Fruit fly (Drosophila melanogaster) whole organism, embryonic: ENCODE measurements around the gene CG32708.

Experiments
- Asciz ChIP-seq: fragments of 200-800 bp; sonication (Bioruptor generic); optimal IDR thresholded peaks from 2 replicates; lab custom pipeline; 2017; ENCODE audit warnings: missing biosample characterization, mild to moderate bottlenecking, missing genetic modification characterization, missing genetic modification reagents
- Bdp1 ChIP-seq: fragments of 200-800 bp; sonication (Bioruptor generic); optimal IDR thresholded peaks from 3 replicates; lab custom pipeline; 2016; ENCODE audit warnings: missing biosample characterization, missing genetic modification characterization
- CG10147 ChIP-seq: fragments of 200-800 bp; sonication (Bioruptor generic); optimal IDR thresholded peaks from 2 replicates; lab custom pipeline; 2019; ENCODE audit warnings: missing biosample characterization, mild to moderate bottlenecking, missing genetic modification characterization, moderate library complexity
- CG15601 ChIP-seq: fragments of 200-800 bp; sonication (Bioruptor generic); optimal IDR thresholded peaks from 3 replicates; lab custom pipeline; 2019; ENCODE audit warnings: missing biosample characterization, mild to moderate bottlenecking, missing genetic modification characterization, moderate library complexity
- CG17186 ChIP-seq: fragments of 200-800 bp; sonication (Bioruptor generic); optimal IDR thresholded peaks from 3 replicates; lab custom pipeline; 2017; ENCODE audit warnings: missing biosample characterization, missing genetic modification reagents, missing genetic modification characterization
- CG17361 ChIP-seq: fragments of 200-800 bp; sonication (Bioruptor generic); IDR thresholded peaks from 3 replicates; pipeline ENCODE4 v1.3.6; 2022; ENCODE audit warnings: missing biosample characterization, missing genetic modification characterization
- CG17612 ChIP-seq: fragments of 200-800 bp; sonication (Bioruptor generic); IDR thresholded peaks from 2 replicates; pipeline ENCODE4 v1.3.6; 2022; ENCODE audit warnings: missing biosample characterization, missing genetic modification characterization
- CG1832 ChIP-seq: fragments of 200-800 bp; sonication (Bioruptor generic); optimal IDR thresholded peaks from 2 replicates; lab custom pipeline; 2017; ENCODE audit warnings: missing biosample characterization, mild to moderate bottlenecking, missing genetic modification characterization, inconsistent platforms
- CG2889 ChIP-seq: fragments of 200-800 bp; sonication (Bioruptor generic); IDR thresholded peaks from 3 replicates; pipeline ENCODE4 v1.3.6; 2022; ENCODE audit warnings: missing biosample characterization, missing genetic modification characterization
- CG31224 ChIP-seq: fragments of 200-800 bp; sonication (Bioruptor generic); IDR thresholded peaks from 2 replicates; pipeline ENCODE4 v1.3.6; 2022; ENCODE audit warnings: missing biosample characterization, missing genetic modification characterization
- CG31365 ChIP-seq: fragments of 200-800 bp; sonication (Bioruptor generic); optimal IDR thresholded peaks from 2 replicates; lab custom pipeline; 2018; ENCODE audit warnings: missing biosample characterization, mild to moderate bottlenecking, missing genetic modification characterization
- CG32767 ChIP-seq: fragments of 200-800 bp; sonication (Bioruptor generic); IDR thresholded peaks from 2 replicates; pipeline ENCODE4 v1.3.6; 2022; ENCODE audit warnings: missing biosample characterization, missing genetic modification characterization
- CG32772 ChIP-seq: fragments of 200-800 bp; sonication (Bioruptor generic); IDR thresholded peaks from 2 replicates; pipeline ENCODE4 v1.3.6; 2022; ENCODE audit warnings: missing biosample characterization, missing genetic modification characterization
- CG42726 ChIP-seq: fragments of 200-800 bp; sonication (Bioruptor generic); IDR thresholded peaks from 2 replicates; pipeline ENCODE4 v1.3.6; 2022; ENCODE audit warnings: missing biosample characterization, missing genetic modification characterization; ENCODE audit not compliant: partially characterized antibody
- CG43689 ChIP-seq: fragments of 200-800 bp; sonication (Bioruptor generic); IDR thresholded peaks from 2 replicates; pipeline ENCODE4 v1.3.6; 2022; ENCODE audit warnings: missing biosample characterization, missing genetic modification characterization
- CG4617 ChIP-seq: fragments of 200-800 bp; sonication (Bioruptor generic); optimal IDR thresholded peaks from 3 replicates; lab custom pipeline; 2016; ENCODE audit warnings: missing biosample characterization, missing genetic modification characterization, borderline replicate concordance
- CG5953 ChIP-seq: fragments of 200-800 bp; sonication (Bioruptor generic); IDR thresholded peaks from 2 replicates; pipeline ENCODE4 v1.3.6; 2022; ENCODE audit warnings: missing biosample characterization, missing genetic modification characterization
- CG8290 ChIP-seq, 3 experiments: fragments of 200-800 bp; sonication (Bioruptor generic); optimal IDR thresholded peaks; 2 replicates each; lab custom pipeline; 2016 to 2019; ENCODE audit warnings: missing biosample characterization in 3 of 3, missing genetic modification characterization in 3 of 3, mild to moderate bottlenecking in 2 of 3, moderate library complexity in 1 of 3
- CG8478 ChIP-seq: fragments of >200 bp; optimal IDR thresholded peaks from 2 replicates; lab custom pipeline; 2018
- Camta ChIP-seq: fragments of 200-800 bp; sonication (Bioruptor generic); optimal IDR thresholded peaks from 2 replicates; lab custom pipeline; 2016; ENCODE audit warnings: missing biosample characterization, missing genetic modification characterization
- Dip2 ChIP-seq: fragments of 200-800 bp; sonication (Bioruptor generic); IDR thresholded peaks from 2 replicates; pipeline ENCODE4 v1.3.6; 2022; ENCODE audit warnings: missing biosample characterization, missing genetic modification characterization
- Doc2 ChIP-seq: fragments of 200-800 bp; sonication (Bioruptor generic); IDR thresholded peaks from 2 replicates; pipeline ENCODE4 v1.3.6; 2022; ENCODE audit warnings: missing biosample characterization, missing genetic modification characterization
- Doc3 ChIP-seq: fragments of 200-800 bp; sonication (Bioruptor generic); IDR thresholded peaks from 3 replicates; pipeline ENCODE4 v1.3.6; 2022; ENCODE audit warnings: missing biosample characterization, missing genetic modification characterization; ENCODE audit not compliant: partially characterized antibody
- Dp ChIP-seq: fragments of 200-800 bp; sonication (Bioruptor generic); optimal IDR thresholded peaks from 2 replicates; lab custom pipeline; 2018; ENCODE audit warnings: missing biosample characterization, mild to moderate bottlenecking, missing genetic modification characterization, moderate library complexity
- E2f2 ChIP-seq: fragments of 200-800 bp; sonication (Bioruptor generic); IDR thresholded peaks from 2 replicates; pipeline ENCODE4 v1.3.6; 2022; ENCODE audit warnings: missing biosample characterization, missing genetic modification characterization
- Ets97D ChIP-seq: fragments of 200-800 bp; sonication (Bioruptor generic); optimal IDR thresholded peaks from 3 replicates; lab custom pipeline; 2016; ENCODE audit warnings: missing biosample characterization, missing genetic modification characterization
- GATAe ChIP-seq: fragments of 200-800 bp; sonication (Bioruptor generic); conservative IDR thresholded peaks from 2 replicates; pipeline ENCODE4 v1.3.6; 2022; ENCODE audit warnings: missing biosample characterization, missing genetic modification characterization
- Gug ChIP-seq: fragments of 200-800 bp; sonication (Bioruptor generic); IDR thresholded peaks from 4 replicates; pipeline ENCODE4 v1.3.6; 2022; ENCODE audit warnings: missing biosample characterization, missing genetic modification characterization
- Ravus ChIP-seq: fragments of 200-800 bp; sonication (Bioruptor generic); IDR thresholded peaks from 2 replicates; pipeline ENCODE4 v1.3.6; 2022; ENCODE audit warnings: missing biosample characterization, missing genetic modification characterization
- Rfx ChIP-seq: fragments of 200-800 bp; sonication (Bioruptor generic); IDR thresholded peaks from 2 replicates; pipeline ENCODE4 v1.3.6; 2022; ENCODE audit warnings: missing biosample characterization, missing genetic modification characterization
- Rx ChIP-seq: fragments of 200-800 bp; sonication (Bioruptor generic); IDR thresholded peaks from 2 replicates; pipeline ENCODE4 v1.3.6; 2022; ENCODE audit warnings: missing biosample characterization, missing genetic modification characterization
- Sry-β ChIP-seq: fragments of 200-800 bp; sonication (Bioruptor generic); optimal IDR thresholded peaks from 2 replicates; lab custom pipeline; 2018; ENCODE audit warnings: missing biosample characterization, mild to moderate bottlenecking, missing genetic modification characterization, moderate library complexity
- Xrp1 ChIP-seq: fragments of 200-800 bp; sonication (Bioruptor generic); IDR thresholded peaks from 2 replicates; pipeline ENCODE4 v1.3.6; 2022; ENCODE audit warnings: missing biosample characterization, missing genetic modification characterization
- aop ChIP-seq: fragments of 200-800 bp; sonication (Bioruptor generic); IDR thresholded peaks from 2 replicates; pipeline ENCODE4 v1.3.6; 2022; ENCODE audit warnings: missing biosample characterization, missing genetic modification characterization
- btn ChIP-seq: fragments of 200-800 bp; sonication (Bioruptor generic); optimal IDR thresholded peaks from 2 replicates; lab custom pipeline; 2016; ENCODE audit warnings: missing biosample characterization, missing genetic modification characterization
- cg ChIP-seq: fragments of 200-800 bp; sonication (Bioruptor generic); optimal IDR thresholded peaks from 3 replicates; lab custom pipeline; 2019; ENCODE audit warnings: missing biosample characterization, mild to moderate bottlenecking, missing genetic modification characterization, moderate library complexity
- croc ChIP-seq: fragments of 200-800 bp; sonication (Bioruptor generic); conservative IDR thresholded peaks from 3 replicates; pipeline ENCODE4 v1.3.6; 2022; ENCODE audit warnings: missing biosample characterization, missing genetic modification characterization
- ems ChIP-seq: fragments of 200-800 bp; sonication (Bioruptor generic); optimal IDR thresholded peaks from 3 replicates; lab custom pipeline; 2016; ENCODE audit warnings: missing biosample characterization, missing genetic modification characterization
- esg ChIP-seq: fragments of 200-800 bp; sonication (Bioruptor generic); conservative IDR thresholded peaks from 2 replicates; pipeline ENCODE4 v1.3.6; 2022; ENCODE audit warnings: missing biosample characterization, missing genetic modification characterization
- gce ChIP-seq: fragments of 200-800 bp; sonication (Bioruptor generic); IDR thresholded peaks from 3 replicates; pipeline ENCODE4 v1.3.6; 2022; ENCODE audit warnings: missing biosample characterization, missing genetic modification characterization
- ham ChIP-seq: fragments of 200-800 bp; sonication (Bioruptor generic); IDR thresholded peaks from 2 replicates; pipeline ENCODE4 v1.3.6; 2022; ENCODE audit warnings: missing biosample characterization, missing genetic modification characterization
- org-1 ChIP-seq: fragments of 200-800 bp; sonication (Bioruptor generic); optimal IDR thresholded peaks from 2 replicates; lab custom pipeline; 2017; ENCODE audit warnings: missing biosample characterization, missing genetic modification characterization
- otp ChIP-seq: fragments of 200-800 bp; sonication (Bioruptor generic); IDR thresholded peaks from 3 replicates; pipeline ENCODE4, ENCODE4 v1.3.6; 2022; ENCODE audit warnings: missing biosample characterization, missing genetic modification characterization
- pho ChIP-seq: fragments of 200-800 bp; sonication (Bioruptor generic); optimal IDR thresholded peaks from 2 replicates; lab custom pipeline; 2016; ENCODE audit warnings: missing biosample characterization, missing genetic modification characterization
- pnt ChIP-seq: fragments of 200-800 bp; sonication (Bioruptor generic); optimal IDR thresholded peaks from 3 replicates; lab custom pipeline; 2016; ENCODE audit warnings: missing biosample characterization, missing genetic modification characterization
- pzg ChIP-seq: fragments of 200-800 bp; sonication (Bioruptor generic); optimal IDR thresholded peaks from 3 replicates; lab custom pipeline; 2018; ENCODE audit warnings: missing biosample characterization, mild to moderate bottlenecking, missing genetic modification characterization, moderate library complexity
- slou ChIP-seq: fragments of 200-800 bp; sonication (Bioruptor generic); optimal IDR thresholded peaks from 3 replicates; lab custom pipeline; 2016; ENCODE audit warnings: missing biosample characterization, missing genetic modification characterization
- ssp ChIP-seq: fragments of 200-800 bp; sonication (Bioruptor generic); IDR thresholded peaks from 2 replicates; pipeline ENCODE4 v1.3.6; 2022; ENCODE audit warnings: missing biosample characterization, missing genetic modification characterization
- vvl ChIP-seq: fragments of 200-800 bp; sonication (Bioruptor generic); IDR thresholded peaks from 2 replicates; pipeline ENCODE4 v1.3.6; 2022; ENCODE audit warnings: missing biosample characterization, missing genetic modification characterization
- zen2 ChIP-seq: fragments of 200-800 bp; sonication (Bioruptor generic); IDR thresholded peaks from 3 replicates; pipeline ENCODE4 v1.3.6; 2022; ENCODE audit warnings: missing biosample characterization, missing genetic modification characterization; ENCODE audit not compliant: partially characterized antibody

CG32708 gene

DNA sequence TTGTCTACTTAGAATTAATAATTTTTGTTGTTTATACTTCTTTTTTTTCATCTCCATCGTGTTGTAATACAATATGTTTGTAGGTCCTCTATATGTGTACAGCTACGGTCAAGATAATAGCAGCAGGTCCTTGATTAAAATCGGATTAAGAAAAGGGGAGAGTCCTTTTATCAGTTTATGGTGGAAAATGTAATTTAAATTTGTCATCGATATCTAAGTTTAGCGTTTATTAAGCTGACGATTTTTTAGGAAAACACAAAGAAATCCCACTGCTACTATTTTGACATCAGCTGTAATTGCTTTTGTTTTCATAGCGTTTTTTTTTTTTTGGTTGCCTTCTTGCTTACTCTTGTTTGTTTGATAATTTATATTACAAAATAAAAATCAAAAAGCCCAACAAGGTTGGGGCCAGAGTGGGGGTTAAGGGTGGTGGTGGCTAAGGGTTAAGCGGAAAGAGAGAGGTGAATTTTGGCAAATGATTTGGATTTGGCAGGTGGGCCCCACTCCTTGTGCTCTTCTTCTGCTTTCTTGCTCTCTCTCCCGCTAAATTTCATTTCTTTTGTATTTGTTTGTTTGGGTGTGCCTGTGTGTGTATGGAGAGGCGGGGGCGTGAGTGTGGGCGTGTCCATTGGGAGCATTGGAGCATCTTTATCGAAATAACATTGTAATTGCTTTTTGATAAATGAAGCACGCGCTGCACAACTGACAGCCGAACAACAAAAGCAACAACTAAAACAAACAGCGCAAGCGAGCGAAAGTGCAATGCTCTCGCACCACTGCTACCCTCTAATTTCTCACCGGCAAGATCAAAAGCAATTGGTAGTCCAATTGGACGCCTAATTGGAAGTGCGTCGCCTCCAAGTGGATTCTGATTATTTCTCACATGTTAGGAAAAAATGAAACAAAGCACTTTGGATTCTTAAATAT is 35.4 kb downstream of the CG32708 start (continued):
- TF ChIP-seq ham (GFP tag; lab: Robert Waterston, UW) (no peak), otp (GFP tag; lab: Robert Waterston, UW) (no peak), CG31365 (no peak), CG4617 (GFP tag; lab: Kevin White, UChicago) (no peak), CG42726 (GFP tag; lab: Robert Waterston, UW) (no peak), slou (GFP tag; lab: Kevin White, UChicago) (no peak), Doc3 (GFP tag; lab: Robert Waterston, UW) (no peak), CG17612 (no peak), croc (GFP tag; lab: Robert Waterston, UW) (no peak), pnt (GFP tag; lab: Kevin White, UChicago) (no peak), CG2889 (GFP tag; lab: Robert Waterston, UW) (no peak), Ets97D (no peak), Bdp1 (GFP tag; lab: Kevin White, UChicago) (no peak), CG1832 (no peak), Sry-β (no peak), Ravus (GFP tag; lab: Robert Waterston, UW) (no peak), vvl (GFP tag; lab: Robert Waterston, UW) (peak; percentile 55), esg (GFP tag; lab: Robert Waterston, UW) (peak; percentile 25; the same call in 1 of the 2 replicates), CG10147 (GFP tag; lab: Kevin White, UChicago) (peak; percentile 15), ems (GFP tag; lab: Kevin White, UChicago) (peak; percentile 31), org-1 (peak; percentile 37), Camta (peak; percentile 12), Rx (no peak), CG8290 (GFP tag; optimal IDR thresholded peaks at IDR 0.05; lab: Kevin White, UChicago) (no peak), CG8290 (tag; optimal IDR thresholded peaks at IDR 0.05; lab: Kevin White, UChicago) (no peak), zen2 (GFP tag; lab: Robert Waterston, UW) (no peak), Dip2 (no peak), CG32772 (GFP tag; lab: Robert Waterston, UW) (no peak), Xrp1 (GFP tag; lab: Robert Waterston, UW) (peak; percentile 48; the same call in 1 of the 2 replicates), Rfx (GFP tag; lab: Robert Waterston, UW) (peak; percentile 34; the same call in 1 of the 2 replicates), CG15601 (tag; lab: Kevin White, UChicago) (no peak), CG17186 (GFP tag; lab: Kevin White, UChicago) (no peak), Asciz (GFP tag; lab: Kevin White, UChicago) (peak; percentile 11), ssp (GFP tag; lab: Robert Waterston, UW) (no peak), aop (GFP tag; lab: Robert Waterston, UW) (no peak), CG5953 (no peak), CG32767 (no peak), Dp (GFP tag; lab: Kevin White, UChicago) (no peak), CG43689 (no peak), CG31224 (GFP tag; lab: Robert Waterston, UW) (no peak), pzg (GFP tag; lab: Kevin White, UChicago) (no peak), Doc2 (no peak), CG8478 (lab: Kevin White, UChicago) (no peak), btn (GFP tag; lab: Kevin White, UChicago) (no peak), gce (GFP tag; lab: Robert Waterston, UW) (no peak), E2f2 (no peak), CG17361 (GFP tag; lab: Robert Waterston, UW) (peak; percentile 23; the same call in 1 of the 3 replicates), pho (peak; percentile 6), cg (GFP tag; lab: Kevin White, UChicago) (peak; percentile 22), Gug (GFP tag; lab: Robert Waterston, UW) (no peak), GATAe (no peak)
